Fruit fly (Drosophila melanogaster): ENCODE measurements around the gene CG12091.

DNA sequence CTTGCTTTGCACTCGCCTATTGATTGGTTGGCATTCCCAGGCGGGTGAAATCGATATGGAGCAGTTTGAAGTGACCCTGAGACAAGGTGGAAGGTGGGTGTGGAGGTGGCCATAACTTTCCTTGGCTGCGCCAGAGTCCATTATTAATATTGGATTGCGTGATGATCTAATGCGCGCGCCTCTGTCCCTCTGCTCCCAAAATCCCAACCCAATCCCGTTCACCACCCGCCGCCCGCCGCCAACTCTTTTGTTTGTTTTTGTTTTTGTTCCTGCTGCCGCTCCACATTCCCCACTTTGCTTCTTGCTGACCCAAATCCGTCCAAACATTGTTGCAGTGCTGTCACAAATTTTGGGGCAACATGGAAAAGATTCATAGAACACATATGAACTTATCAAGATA, 34.4 kb upstream of the CG12091 start:
- no peak for TF ChIP-seq psq (GFP tag; optimal IDR thresholded peaks at IDR 0.05)
- no peak for TF ChIP-seq dsf (GFP tag; optimal IDR thresholded peaks at IDR 0.05; ENCODE audit: borderline replicate concordance)
- TF ChIP-seq HLH106 (tag; optimal IDR thresholded peaks at IDR 0.05), result no peak
- TF ChIP-seq usp (GFP tag; optimal IDR thresholded peaks at IDR 0.05), result no peak
- no peak for TF ChIP-seq Vsx2 (GFP tag; optimal IDR thresholded peaks at IDR 0.05; ENCODE audit: partially characterized antibody)
- TF ChIP-seq dmrt93B (GFP tag; optimal IDR thresholded peaks at IDR 0.05), result no peak
- TF ChIP-seq N (GFP tag; optimal IDR thresholded peaks at IDR 0.05), result no peak
- TF ChIP-seq rgr (GFP tag; optimal IDR thresholded peaks at IDR 0.05), result no peak
- TF ChIP-seq CG9705 (GFP tag; optimal IDR thresholded peaks at IDR 0.05), result no peak
- no peak for TF ChIP-seq h (GFP tag; optimal IDR thresholded peaks at IDR 0.05)
- TF ChIP-seq Hnf4 (GFP tag; optimal IDR thresholded peaks at IDR 0.05), result no peak
- TF ChIP-seq br (GFP tag; optimal IDR thresholded peaks at IDR 0.05), result no peak
